In genomic region chrII:10861723-10862486, ce11 we compare ENCODE assay signal across 6 worm cellular contexts.
TF ChIP-seq lines count a peak whose summit lies in the region.

No protein-coding gene starts in this region.

TF ChIP-seq in whole organism, L1 larva, 84 proteins besides CTCF, POLR2A, EP300 and RAD21 (continues in another document):
- TF ChIP-seq lin-39 (tag; optimal IDR thresholded peaks at IDR 0.05; lab: Kevin White, UChicago) (no peak), irx-1 (tag; optimal IDR thresholded peaks at IDR 0.05; lab: Kevin White, UChicago) (no peak), F16B12.6 (tag; optimal IDR thresholded peaks at IDR 0.05; lab: Kevin White, UChicago) (no peak), elt-3 (tag; optimal IDR thresholded peaks at IDR 0.05; lab: Kevin White, UChicago) (no peak), nhr-47 (tag; optimal IDR thresholded peaks at IDR 0.05; lab: Kevin White, UChicago) (no peak), lir-3 (tag; optimal IDR thresholded peaks at IDR 0.05; lab: Kevin White, UChicago; ENCODE audit: poor library complexity) (no peak), ceh-63 (GFP tag; optimal IDR thresholded peaks at IDR 0.05; lab: Kevin White, UChicago) (no peak), fkh-8 (tag; optimal IDR thresholded peaks at IDR 0.05; lab: Kevin White, UChicago) (no peak), nhr-77 (tag; optimal IDR thresholded peaks at IDR 0.05; lab: Kevin White, UChicago) (no peak), C04F5.9 (tag; optimal IDR thresholded peaks at IDR 0.05; lab: Kevin White, UChicago) (no peak), ceh-88 (GFP tag; IDR thresholded peaks at IDR 0.05; lab: Robert Waterston, UW) (no peak), nhr-19 (GFP tag; conservative IDR thresholded peaks at IDR 0.05; lab: Robert Waterston, UW) (no peak), nhr-237 (tag; optimal IDR thresholded peaks at IDR 0.05; lab: Kevin White, UChicago) (no peak), fkh-4 (tag; optimal IDR thresholded peaks at IDR 0.05; lab: Kevin White, UChicago; ENCODE audit: borderline replicate concordance) (no peak), hpl-2 (GFP tag; optimal IDR thresholded peaks at IDR 0.05; lab: Kevin White, UChicago) (no peak), ceh-82 (tag; optimal IDR thresholded peaks at IDR 0.05; lab: Kevin White, UChicago) (no peak)

TF ChIP-seq in whole organism, L2 larva, 48 proteins besides CTCF, POLR2A, EP300 and RAD21 (continues in another document):
- TF ChIP-seq nhr-21 (tag; optimal IDR thresholded peaks at IDR 0.05; lab: Kevin White, UChicago) (peak; percentile 28), fos-1 (tag; optimal IDR thresholded peaks at IDR 0.05; lab: Kevin White, UChicago) (peak; percentile 28), nhr-23 (tag; optimal IDR thresholded peaks at IDR 0.05; lab: Kevin White, UChicago) (no peak), ceh-16 (tag; optimal IDR thresholded peaks at IDR 0.05; lab: Kevin White, UChicago) (no peak), ztf-11 (tag; optimal IDR thresholded peaks at IDR 0.05; lab: Kevin White, UChicago) (no peak), mbf-1 (tag; optimal IDR thresholded peaks at IDR 0.05; lab: Kevin White, UChicago) (no peak), dmd-4 (tag; optimal IDR thresholded peaks at IDR 0.05; lab: Kevin White, UChicago) (no peak), gmeb-1 (tag; optimal IDR thresholded peaks at IDR 0.05; lab: Kevin White, UChicago) (no peak), skn-1 (tag; optimal IDR thresholded peaks at IDR 0.05; lab: Kevin White, UChicago) (no peak), mab-5 (tag; optimal IDR thresholded peaks at IDR 0.05; lab: Kevin White, UChicago) (no peak), nhr-10 (tag; optimal IDR thresholded peaks at IDR 0.05; lab: Kevin White, UChicago) (no peak), ZK546.5 (tag; optimal IDR thresholded peaks at IDR 0.05; lab: Kevin White, UChicago) (no peak), ztf-1 (GFP tag; conservative IDR thresholded peaks at IDR 0.05; lab: Robert Waterston, UW) (no peak), sem-4 (tag; optimal IDR thresholded peaks at IDR 0.05; lab: Kevin White, UChicago) (peak; percentile 2), sma-9 (GFP tag; optimal IDR thresholded peaks at IDR 0.05; lab: Kevin White, UChicago) (peak; percentile 87), sma-9 (tag; optimal IDR thresholded peaks at IDR 0.05; lab: Kevin White, UChicago) (no peak), lin-11 (tag; optimal IDR thresholded peaks at IDR 0.05; lab: Kevin White, UChicago) (no peak)

TF ChIP-seq in whole organism, L3 larva, 47 proteins besides CTCF, POLR2A, EP300 and RAD21:
- TF ChIP-seq elt-2 (tag; optimal IDR thresholded peaks at IDR 0.05; lab: Kevin White, UChicago), result peak; percentile 85
- TF ChIP-seq elt-1 (tag; optimal IDR thresholded peaks at IDR 0.05; lab: Kevin White, UChicago), result peak; percentile 78
- TF ChIP-seq nhr-28 (tag; optimal IDR thresholded peaks at IDR 0.05; lab: Kevin White, UChicago), result no peak
- peak; percentile 80 for TF ChIP-seq nhr-25 (tag; optimal IDR thresholded peaks at IDR 0.05; lab: Kevin White, UChicago)
- peak; percentile 1 for TF ChIP-seq nhr-23 (tag; optimal IDR thresholded peaks at IDR 0.05; lab: Kevin White, UChicago)
- peak; percentile 3 for TF ChIP-seq nfya-1 (tag; optimal IDR thresholded peaks at IDR 0.05; lab: Kevin White, UChicago; ENCODE audit: insufficient read depth)
- no peak for TF ChIP-seq ztf-4 (tag; optimal IDR thresholded peaks at IDR 0.05; lab: Kevin White, UChicago)
- TF ChIP-seq snpc-4 (tag; optimal IDR thresholded peaks at IDR 0.05; lab: Kevin White, UChicago), result no peak
- peak; percentile 23 for TF ChIP-seq pqm-1 (tag; optimal IDR thresholded peaks at IDR 0.05; lab: Kevin White, UChicago)
- TF ChIP-seq lin-39 (tag; optimal IDR thresholded peaks at IDR 0.05; lab: Kevin White, UChicago), result peak; percentile 28
- peak; percentile 32 for TF ChIP-seq nhr-43 (tag; optimal IDR thresholded peaks at IDR 0.05; lab: Kevin White, UChicago; ENCODE audit: poor library complexity, severe bottlenecking)

TF ChIP-seq in whole organism, L4 larva, 104 proteins besides CTCF, POLR2A, EP300 and RAD21 (continues in another document):
- TF ChIP-seq dmd-6 (GFP tag; IDR thresholded peaks at IDR 0.05; lab: Robert Waterston, UW) (peak; percentile 74), egl-43 (GFP tag; IDR thresholded peaks at IDR 0.05; lab: Robert Waterston, UW) (no peak), F26F4.8 (GFP tag; conservative IDR thresholded peaks at IDR 0.05; lab: Robert Waterston, UW) (no peak), dve-1 (tag; optimal IDR thresholded peaks at IDR 0.05; lab: Kevin White, UChicago; ENCODE audit: insufficient read depth) (peak; percentile 77), attf-4 (tag; optimal IDR thresholded peaks at IDR 0.05; lab: Kevin White, UChicago) (no peak), nhr-102 (tag; optimal IDR thresholded peaks at IDR 0.05; lab: Kevin White, UChicago) (peak; percentile 31), pqm-1 (tag; optimal IDR thresholded peaks at IDR 0.05; lab: Kevin White, UChicago) (no peak), aha-1 (tag; lab: Kevin White, UChicago) (peak; percentile 72), mxl-3 (GFP tag; optimal IDR thresholded peaks at IDR 0.05; lab: Kevin White, UChicago) (peak; percentile 17), daf-8 (GFP tag; IDR thresholded peaks at IDR 0.05; lab: Robert Waterston, UW) (no peak), nhr-28 (tag; optimal IDR thresholded peaks at IDR 0.05; lab: Kevin White, UChicago) (peak; percentile 79), nhr-111 (GFP tag; optimal IDR thresholded peaks at IDR 0.05; lab: Kevin White, UChicago) (no peak), nhr-11 (tag; optimal IDR thresholded peaks at IDR 0.05; lab: Kevin White, UChicago) (no peak), mdl-1 (tag; optimal IDR thresholded peaks at IDR 0.05; lab: Kevin White, UChicago) (peak; percentile 18 to 25), ztf-11 (tag; optimal IDR thresholded peaks at IDR 0.05; lab: Kevin White, UChicago) (no peak), Y105C5A.15 (GFP tag; IDR thresholded peaks at IDR 0.05; lab: Robert Waterston, UW) (no peak), mep-1 (tag; optimal IDR thresholded peaks at IDR 0.05; lab: Kevin White, UChicago) (peak; percentile 15), daf-19 (GFP tag; conservative IDR thresholded peaks at IDR 0.05; lab: Robert Waterston, UW) (no peak), tra-1 (GFP tag; IDR thresholded peaks at IDR 0.05; lab: Robert Waterston, UW) (peak; percentile 45; the same call in 1 of the 2 replicates)

TF ChIP-seq in whole organism, late embryonic, 69 proteins besides CTCF, POLR2A, EP300 and RAD21:
- no peak for TF ChIP-seq ceh-6 (GFP tag; optimal IDR thresholded peaks at IDR 0.05; lab: Kevin White, UChicago)
- no peak for TF ChIP-seq pat-9 (tag; optimal IDR thresholded peaks at IDR 0.05; lab: Kevin White, UChicago)
- TF ChIP-seq elt-2 (tag; optimal IDR thresholded peaks at IDR 0.05; lab: Kevin White, UChicago), result peak; percentile 60
- TF ChIP-seq C38D4.7 (GFP tag; optimal IDR thresholded peaks at IDR 0.05; lab: Kevin White, UChicago), result no peak
- TF ChIP-seq pha-4 (tag; optimal IDR thresholded peaks at IDR 0.05; lab: Kevin White, UChicago), result no peak

TF ChIP-seq in whole organism, young adult, 124 proteins besides CTCF, POLR2A, EP300 and RAD21:
- TF ChIP-seq attf-3 (GFP tag; conservative IDR thresholded peaks at IDR 0.05; lab: Robert Waterston, UW), result 0 out of 2 replicates have a peak, but pooled peaks have one; percentile 24
- TF ChIP-seq atf-7 (tag; optimal IDR thresholded peaks at IDR 0.05; lab: Kevin White, UChicago), result peak; percentile 28
- no peak for TF ChIP-seq cebp-1 (GFP tag; IDR thresholded peaks at IDR 0.05; lab: Robert Waterston, UW)
- TF ChIP-seq cebp-1 (tag; optimal IDR thresholded peaks at IDR 0.05; lab: Kevin White, UChicago), result peak; percentile 50
- TF ChIP-seq madf-6 (GFP tag; IDR thresholded peaks at IDR 0.05; lab: Robert Waterston, UW), result no peak
- peak; percentile 16; the same call in 1 of the 2 replicates for TF ChIP-seq hmg-1.2 (GFP tag; IDR thresholded peaks at IDR 0.05; lab: Robert Waterston, UW)
- TF ChIP-seq hsf-1 (GFP tag; IDR thresholded peaks at IDR 0.05; lab: Robert Waterston, UW), result 0 out of 2 replicates have a peak, but pooled peaks have one; percentile 19
- TF ChIP-seq let-607 (tag; optimal IDR thresholded peaks at IDR 0.05; lab: Kevin White, UChicago), result peak in 1 of 2 experiments; percentile 80
- TF ChIP-seq lin-40 (tag; optimal IDR thresholded peaks at IDR 0.05; lab: Kevin White, UChicago), result peak; percentile 10
- no peak for TF ChIP-seq madf-3 (GFP tag; IDR thresholded peaks at IDR 0.05; lab: Robert Waterston, UW)
- TF ChIP-seq chd-7 (tag; optimal IDR thresholded peaks at IDR 0.05; lab: Kevin White, UChicago), result peak; percentile 13
